Worm (Caenorhabditis elegans) whole organism, L4/young adult: ENCODE results near the gene W02B12.13.

Experiments used
- W03F9.2 ChIP-seq: fragments of 150-350 bp; optimal IDR thresholded peaks from 2 replicates; lab custom pipeline; 2014; ENCODE audit warnings: missing biosample characterization, missing genetic modification characterization
- dao-5 ChIP-seq: sonication (generic microtip); optimal IDR thresholded peaks from 2 replicates; lab custom pipeline; 2016; ENCODE audit warnings: missing genotype, missing genetic modification characterization, moderate library complexity, missing compliant biosample characterization

- TF ChIP-seq dao-5 (tag; lab: Kevin White, UChicago) (no peak), W03F9.2 (no peak)
These were observed 1.9 kb upstream of the W02B12.13 start for ce11 chrII:11443128-11443527.
